Fruit fly (Drosophila melanogaster): Measurements from ENCODE around the gene PpD3.

The PpD3 gene

DNA sequence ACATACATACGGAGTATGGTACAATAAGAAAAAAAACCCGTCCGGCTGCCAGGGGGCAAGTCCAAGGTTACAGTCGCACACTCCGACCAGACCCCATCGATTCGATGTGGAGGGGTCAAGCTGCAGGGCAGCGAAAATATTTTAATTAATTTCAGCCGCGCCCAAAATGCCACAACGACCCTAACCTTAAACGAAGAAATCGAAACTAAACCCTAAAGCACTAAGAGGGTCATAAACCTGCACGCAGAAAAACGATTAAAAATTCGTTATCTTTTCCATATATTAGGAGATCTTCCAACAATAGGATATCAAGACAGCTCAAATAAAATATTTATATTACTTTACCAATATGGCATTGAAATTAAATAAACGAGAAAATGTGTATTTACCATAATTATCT, 45.8 kb upstream of the PpD3 start (continued):
- peak; percentile 36 for TF ChIP-seq Abd-B (GFP tag; optimal IDR thresholded peaks at IDR 0.05)
- no peak for TF ChIP-seq CG5953 (GFP tag; IDR thresholded peaks at IDR 0.05)
- no peak for TF ChIP-seq CG12236 (GFP tag; optimal IDR thresholded peaks at IDR 0.05)
- TF ChIP-seq YL-1 (GFP tag; optimal IDR thresholded peaks at IDR 0.05): no peak
- TF ChIP-seq wdn (GFP tag; IDR thresholded peaks at IDR 0.05): no peak
- no peak for TF ChIP-seq Chrac-16 (GFP tag; optimal IDR thresholded peaks at IDR 0.05)
- TF ChIP-seq sna (GFP tag; IDR thresholded peaks at IDR 0.05; ENCODE audit: partially characterized antibody): no peak
- TF ChIP-seq CG34376 (GFP tag; optimal IDR thresholded peaks at IDR 0.05): no peak
- TF ChIP-seq CG12744 (GFP tag; optimal IDR thresholded peaks at IDR 0.05): no peak
- no peak for TF ChIP-seq sens-2 (GFP tag; IDR thresholded peaks at IDR 0.05)
- no peak for TF ChIP-seq CG4820 (GFP tag; optimal IDR thresholded peaks at IDR 0.05)
- TF ChIP-seq danr (GFP tag; IDR thresholded peaks at IDR 0.05): no peak
- peak in 1 of 2 experiments; percentile 64 for TF ChIP-seq Hr51 (GFP tag; optimal IDR thresholded peaks at IDR 0.05)
- no peak for TF ChIP-seq sr (GFP tag; IDR thresholded peaks at IDR 0.05)
- no peak for TF ChIP-seq Nf-YA (GFP tag; IDR thresholded peaks at IDR 0.05)
- TF ChIP-seq vfl (GFP tag; optimal IDR thresholded peaks at IDR 0.05): no peak
- TF ChIP-seq chinmo (GFP tag; IDR thresholded peaks at IDR 0.05; ENCODE audit: partially characterized antibody): no peak
- no peak for TF ChIP-seq croc (GFP tag; conservative IDR thresholded peaks at IDR 0.05)
- TF ChIP-seq CG15696 (tag; optimal IDR thresholded peaks at IDR 0.05): no peak
- TF ChIP-seq ap (GFP tag; IDR thresholded peaks at IDR 0.05): no peak
- TF ChIP-seq mirr (GFP tag; optimal IDR thresholded peaks at IDR 0.05): no peak
- TF ChIP-seq CG17385 (GFP tag; optimal IDR thresholded peaks at IDR 0.05): no peak
- no peak for TF ChIP-seq D19A (tag; optimal IDR thresholded peaks at IDR 0.05)
- TF ChIP-seq pb (GFP tag; optimal IDR thresholded peaks at IDR 0.05): no peak
- peak; percentile 23 for TF ChIP-seq CoRest (tag; optimal IDR thresholded peaks at IDR 0.05)
- no peak for TF ChIP-seq CkIIα-i1 (GFP tag; IDR thresholded peaks at IDR 0.05)
- TF ChIP-seq CG2129 (GFP tag; IDR thresholded peaks at IDR 0.05; ENCODE audit: partially characterized antibody): no peak
- TF ChIP-seq CG10147 (GFP tag; optimal IDR thresholded peaks at IDR 0.05): no peak
- TF ChIP-seq h (optimal IDR thresholded peaks at IDR 0.05): no peak
- no peak for TF ChIP-seq ttk (GFP tag; IDR thresholded peaks at IDR 0.05)
- no peak for TF ChIP-seq run (tag; optimal IDR thresholded peaks at IDR 0.05)
- no peak for TF ChIP-seq so (GFP tag; IDR thresholded peaks at IDR 0.05)
- no peak for TF ChIP-seq shn (GFP tag; optimal IDR thresholded peaks at IDR 0.05)
- no peak for TF ChIP-seq CG7271 (tag; optimal IDR thresholded peaks at IDR 0.05)
- TF ChIP-seq CG2889 (GFP tag; IDR thresholded peaks at IDR 0.05): no peak
- TF ChIP-seq kah (GFP tag; optimal IDR thresholded peaks at IDR 0.05): no peak
- TF ChIP-seq CG8944 (GFP tag; optimal IDR thresholded peaks at IDR 0.05): no peak
- no peak for TF ChIP-seq zfh2 (GFP tag; optimal IDR thresholded peaks at IDR 0.05)
- no peak for TF ChIP-seq Fer2 (tag; optimal IDR thresholded peaks at IDR 0.05)
- no peak for TF ChIP-seq Atf3 (GFP tag; optimal IDR thresholded peaks at IDR 0.05)
- peak; percentile 25 for TF ChIP-seq az2 (GFP tag; optimal IDR thresholded peaks at IDR 0.05)
- TF ChIP-seq HmgZ (tag; optimal IDR thresholded peaks at IDR 0.05): no peak
- TF ChIP-seq hth (optimal IDR thresholded peaks at IDR 0.05): no peak
- no peak for TF ChIP-seq row (GFP tag; IDR thresholded peaks at IDR 0.05)
- TF ChIP-seq tin (GFP tag; optimal IDR thresholded peaks at IDR 0.05): no peak
- TF ChIP-seq CG11247 (GFP tag; IDR thresholded peaks at IDR 0.05): no peak
- no peak for TF ChIP-seq inv (GFP tag; IDR thresholded peaks at IDR 0.05; ENCODE audit: partially characterized antibody)
- no peak for TF ChIP-seq Hsf (GFP tag; optimal IDR thresholded peaks at IDR 0.05)
- TF ChIP-seq br (optimal IDR thresholded peaks at IDR 0.05): no peak
- no peak for TF ChIP-seq CG7928 (GFP tag; optimal IDR thresholded peaks at IDR 0.05)
- no peak for TF ChIP-seq ara (GFP tag; IDR thresholded peaks at IDR 0.05)
- no peak for TF ChIP-seq HLH54F (GFP tag; optimal IDR thresholded peaks at IDR 0.05)
- no peak for TF ChIP-seq CG31365 (tag; optimal IDR thresholded peaks at IDR 0.05)
- no peak for TF ChIP-seq cato (GFP tag; optimal IDR thresholded peaks at IDR 0.05; ENCODE audit: borderline replicate concordance)

Measured in whole organism, embryonic.